Fruit fly (Drosophila melanogaster) whole organism: ENCODE measurements around the gene CG12560.

Source experiments
- EcR ChIP-seq, 2 experiments: fragments of >200 bp; optimal IDR thresholded peaks; 2 replicates each; lab custom pipeline; 2017; ENCODE audit warnings: missing biosample characterization in 2 of 2, missing genetic modification characterization in 2 of 2, missing genetic modification reagents in 2 of 2
- psq ChIP-seq: fragments of >200 bp; optimal IDR thresholded peaks from 2 replicates; lab custom pipeline; 2017

DNA sequence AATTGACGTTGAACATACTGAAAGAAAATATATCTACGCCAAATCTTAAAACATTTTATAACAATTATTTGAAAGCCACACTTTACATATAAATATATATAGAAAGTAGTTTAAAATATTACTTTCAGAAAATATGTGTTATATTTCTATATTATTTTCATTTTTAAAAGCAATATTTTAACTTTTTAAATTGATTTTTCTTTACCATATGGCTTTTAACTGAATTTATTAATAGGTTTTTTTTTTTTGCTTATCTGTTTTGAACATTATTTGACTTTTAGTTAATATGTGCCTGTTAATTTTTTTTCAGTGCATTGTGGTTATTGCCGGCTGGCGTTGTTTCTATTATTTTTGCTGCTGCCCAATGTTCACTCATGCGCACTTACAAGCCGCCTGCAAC lies 41.2 kb downstream of the CG12560 start:
- TF ChIP-seq EcR (GFP tag; optimal IDR thresholded peaks at IDR 0.05; lab: Kevin White, UChicago) (no peak), psq (no peak)
